Fruit fly (Drosophila melanogaster): ENCODE results near the gene CG13727.
A peak's percentile ranks its signal among the peaks of the same experiment; 100 is the strongest.

Gene CG13727

DNA sequence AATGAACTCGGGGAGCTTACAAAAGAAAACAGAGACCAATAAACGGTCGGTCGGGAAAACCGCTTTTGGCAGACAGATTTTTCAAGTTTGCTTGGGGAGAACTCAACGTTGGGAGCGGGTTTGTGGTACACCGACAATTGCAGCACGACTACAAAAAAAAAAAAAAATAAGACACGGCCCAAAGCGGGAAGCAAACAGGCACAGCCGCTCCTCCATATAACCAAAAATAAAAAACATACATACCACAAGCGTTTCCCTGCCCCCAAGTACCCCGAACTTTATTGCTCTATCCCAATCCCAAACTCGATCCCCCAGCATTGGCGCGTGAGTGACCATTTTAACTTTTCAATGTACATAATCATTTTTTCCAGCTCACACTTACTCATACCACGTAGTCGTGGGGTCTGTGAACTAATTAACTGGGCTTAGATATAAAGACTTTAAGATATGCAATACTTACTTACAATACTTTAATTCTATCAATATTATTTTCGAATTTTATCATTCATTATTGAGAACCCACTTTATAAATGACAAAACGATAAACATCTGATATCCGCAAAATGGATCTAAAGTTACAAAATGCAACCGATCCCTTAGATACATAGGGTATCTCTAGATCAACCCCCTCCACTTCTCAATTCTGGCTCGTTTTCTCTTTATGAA lies 34.0 kb upstream of the CG13727 start (continued):
- TF ChIP-seq bsh (GFP tag; optimal IDR thresholded peaks at IDR 0.05), result peak in 1 of 2 experiments; percentile 32

DNA sequence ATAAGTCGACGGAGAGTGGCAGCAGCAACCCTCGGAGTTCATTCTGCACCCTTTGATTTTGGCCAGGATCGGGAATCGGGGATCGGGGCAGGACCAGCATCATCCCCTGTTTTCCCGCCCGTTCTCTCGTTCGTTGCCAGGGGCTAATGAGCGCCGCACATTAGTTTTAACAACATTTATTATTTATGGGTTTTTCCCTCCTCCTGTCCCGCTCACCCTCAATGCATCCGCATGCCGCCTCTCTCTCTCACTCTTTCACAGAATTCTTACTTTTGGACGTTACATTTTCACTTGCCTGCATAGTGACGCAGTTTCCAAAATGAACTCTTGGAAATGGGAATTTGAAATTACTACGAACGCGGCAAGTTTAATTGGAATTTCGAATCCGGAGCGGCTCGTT lies 25.8 kb upstream of the CG13727 start:
- no peak for TF ChIP-seq wor (GFP tag; IDR thresholded peaks at IDR 0.05)
- no peak for TF ChIP-seq z (GFP tag; IDR thresholded peaks at IDR 0.05)
- TF ChIP-seq CG13123 (GFP tag; optimal IDR thresholded peaks at IDR 0.05), result no peak
- TF ChIP-seq slp2 (GFP tag; optimal IDR thresholded peaks at IDR 0.05), result no peak
- TF ChIP-seq gsb-n (tag; optimal IDR thresholded peaks at IDR 0.05), result peak; percentile 51
- no peak for TF ChIP-seq Hand (GFP tag; optimal IDR thresholded peaks at IDR 0.05)
- TF ChIP-seq CG17328 (GFP tag; IDR thresholded peaks at IDR 0.05), result no peak
- TF ChIP-seq Mrtf (GFP tag; IDR thresholded peaks at IDR 0.05), result no peak
- peak; percentile 61 for TF ChIP-seq gcm (GFP tag; optimal IDR thresholded peaks at IDR 0.05)
- no peak for TF ChIP-seq Ada2b (GFP tag; IDR thresholded peaks at IDR 0.05)
- peak; percentile 26 for TF ChIP-seq CG8924 (tag; optimal IDR thresholded peaks at IDR 0.05)
- no peak for TF ChIP-seq tin (GFP tag; optimal IDR thresholded peaks at IDR 0.05)
- TF ChIP-seq E2f2 (GFP tag; IDR thresholded peaks at IDR 0.05), result no peak
- TF ChIP-seq CG17359 (tag; optimal IDR thresholded peaks at IDR 0.05), result no peak
- no peak for TF ChIP-seq inv (GFP tag; IDR thresholded peaks at IDR 0.05; ENCODE audit: partially characterized antibody)
- peak; percentile 91 for TF ChIP-seq pros (GFP tag; optimal IDR thresholded peaks at IDR 0.05)
- no peak for TF ChIP-seq bowl (GFP tag; IDR thresholded peaks at IDR 0.05)
- no peak for TF ChIP-seq Hr78 (GFP tag; optimal IDR thresholded peaks at IDR 0.05)
- no peak for TF ChIP-seq gro (GFP tag; optimal IDR thresholded peaks at IDR 0.05)
- TF ChIP-seq ci (GFP tag; IDR thresholded peaks at IDR 0.05), result no peak
- no peak for TF ChIP-seq CG11456 (GFP tag; IDR thresholded peaks at IDR 0.05)
- no peak for TF ChIP-seq CG6791 (GFP tag; IDR thresholded peaks at IDR 0.05; ENCODE audit: partially characterized antibody)
- no peak for TF ChIP-seq Sry-δ (GFP tag; optimal IDR thresholded peaks at IDR 0.05)
- TF ChIP-seq CG9932 (GFP tag; IDR thresholded peaks at IDR 0.05), result no peak
- TF ChIP-seq nerfin-1 (tag; optimal IDR thresholded peaks at IDR 0.05), result peak; percentile 89
- no peak for TF ChIP-seq GATAe (GFP tag; conservative IDR thresholded peaks at IDR 0.05)
- no peak for TF ChIP-seq Adf1 (GFP tag; IDR thresholded peaks at IDR 0.05)
- no peak for TF ChIP-seq phol (tag; optimal IDR thresholded peaks at IDR 0.05)
- TF ChIP-seq lilli (GFP tag; optimal IDR thresholded peaks at IDR 0.05), result no peak
- TF ChIP-seq CG32772 (GFP tag; IDR thresholded peaks at IDR 0.05), result no peak
- TF ChIP-seq CG3995 (GFP tag; optimal IDR thresholded peaks at IDR 0.05), result no peak
- peak; percentile 28 for TF ChIP-seq sd (tag; optimal IDR thresholded peaks at IDR 0.05)
- no peak for TF ChIP-seq eve (GFP tag; optimal IDR thresholded peaks at IDR 0.05)
- no peak for TF ChIP-seq CG11093 (GFP tag; IDR thresholded peaks at IDR 0.05)
- no peak for TF ChIP-seq kay (GFP tag; optimal IDR thresholded peaks at IDR 0.05)
- TF ChIP-seq nerfin-2 (GFP tag; IDR thresholded peaks at IDR 0.05; ENCODE audit: partially characterized antibody), result no peak
- TF ChIP-seq Awh (GFP tag; IDR thresholded peaks at IDR 0.05), result peak; percentile 72; the same call in 1 of the 2 replicates
- TF ChIP-seq sob (GFP tag; IDR thresholded peaks at IDR 0.05), result no peak
- no peak for TF ChIP-seq br (optimal IDR thresholded peaks at IDR 0.05)
- TF ChIP-seq CG11695 (GFP tag; IDR thresholded peaks at IDR 0.05), result no peak
- TF ChIP-seq bsh (GFP tag; optimal IDR thresholded peaks at IDR 0.05), result no peak
- TF ChIP-seq CG30403 (GFP tag; optimal IDR thresholded peaks at IDR 0.05), result no peak
- no peak for TF ChIP-seq CG8089 (GFP tag; optimal IDR thresholded peaks at IDR 0.05)
- no peak for TF ChIP-seq Fer3 (tag; optimal IDR thresholded peaks at IDR 0.05)
- TF ChIP-seq Kr (GFP tag; optimal IDR thresholded peaks at IDR 0.05), result peak; percentile 76
- no peak for TF ChIP-seq TFAM (GFP tag; optimal IDR thresholded peaks at IDR 0.05)
- TF ChIP-seq HmgD (GFP tag; optimal IDR thresholded peaks at IDR 0.05), result no peak
- no peak for TF ChIP-seq CG17829 (tag; optimal IDR thresholded peaks at IDR 0.05)
- TF ChIP-seq h (optimal IDR thresholded peaks at IDR 0.05), result no peak
- TF ChIP-seq oc (tag; optimal IDR thresholded peaks at IDR 0.05), result peak; percentile 25

All from whole organism, embryonic.